Fruit fly (Drosophila melanogaster) whole organism, pupa: ENCODE results near the gene CG2126.

Experiments
- CG10348 ChIP-seq: fragments of 200-800 bp; sonication (Bioruptor generic); IDR thresholded peaks from 2 replicates; pipeline ENCODE4 v1.3.6; 2022; ENCODE audit warnings: missing biosample characterization, missing genetic modification characterization
- CG12605 ChIP-seq: fragments of 200-800 bp; sonication (Bioruptor generic); IDR thresholded peaks from 2 replicates; pipeline ENCODE4 v1.3.6; 2022; ENCODE audit warnings: missing biosample characterization, missing genetic modification characterization
- CG13204 ChIP-seq: fragments of 200-800 bp; sonication (Bioruptor generic); optimal IDR thresholded peaks from 2 replicates; lab custom pipeline; 2018; ENCODE audit warnings: missing biosample characterization, mild to moderate bottlenecking, missing genetic modification characterization, moderate library complexity
- CG15710 ChIP-seq: fragments of 200-800 bp; sonication (Bioruptor generic); optimal IDR thresholded peaks from 2 replicates; lab custom pipeline; 2018; ENCODE audit warnings: missing biosample characterization, mild to moderate bottlenecking, missing genetic modification characterization, moderate library complexity
- CG4496 ChIP-seq: fragments of 200-800 bp; sonication (Bioruptor generic); IDR thresholded peaks from 3 replicates; pipeline ENCODE4 v1.3.6; 2022; ENCODE audit warnings: missing biosample characterization, missing genetic modification characterization
- D1 ChIP-seq: fragments of 200-800 bp; sonication (Bioruptor generic); optimal IDR thresholded peaks from 2 replicates; lab custom pipeline; 2018; ENCODE audit warnings: missing biosample characterization, mild to moderate bottlenecking, missing genetic modification characterization, moderate library complexity
- EcR ChIP-seq: fragments of 200-800 bp; sonication (Bioruptor generic); optimal IDR thresholded peaks from 3 replicates; lab custom pipeline; 2019; ENCODE audit warnings: missing biosample characterization, missing genetic modification characterization, mild to moderate bottlenecking, moderate library complexity, missing genetic modification reagents
- Pif1A ChIP-seq: fragments of 200-800 bp; sonication (Bioruptor generic); optimal IDR thresholded peaks from 3 replicates; lab custom pipeline; 2016; ENCODE audit warnings: missing biosample characterization, missing genetic modification characterization
- Pif1B ChIP-seq: fragments of 200-800 bp; sonication (Bioruptor generic); optimal IDR thresholded peaks from 3 replicates; lab custom pipeline; 2016; ENCODE audit warnings: missing biosample characterization, missing genetic modification characterization
- Snoo ChIP-seq: fragments of 200-800 bp; sonication (Bioruptor generic); optimal IDR thresholded peaks from 3 replicates; lab custom pipeline; 2017; ENCODE audit warnings: missing biosample characterization, mild to moderate bottlenecking, missing genetic modification characterization, inconsistent platforms
- fd96Ca ChIP-seq: fragments of 200-800 bp; sonication (Bioruptor generic); IDR thresholded peaks from 3 replicates; pipeline ENCODE4 v1.3.6; 2022; ENCODE audit warnings: missing biosample characterization, missing genetic modification characterization
- gl ChIP-seq: fragments of 200-800 bp; sonication (Bioruptor generic); optimal IDR thresholded peaks from 2 replicates; lab custom pipeline; 2018; ENCODE audit warnings: missing biosample characterization, mild to moderate bottlenecking, missing genetic modification characterization
- rn ChIP-seq: fragments of 200-800 bp; sonication (Bioruptor generic); IDR thresholded peaks from 2 replicates; pipeline ENCODE4 v1.3.6; 2022; ENCODE audit warnings: missing biosample characterization, missing genetic modification characterization

- TF ChIP-seq Pif1B (GFP tag; lab: Kevin White, UChicago): peak; percentile 76
- TF ChIP-seq CG4496 (GFP tag; lab: Robert Waterston, UW): peak; percentile 51; the same call in 2 of the 3 replicates
- TF ChIP-seq Snoo (tag; lab: Kevin White, UChicago): no peak
- peak; percentile 22 for TF ChIP-seq CG13204 (GFP tag; lab: Kevin White, UChicago)
- no peak for TF ChIP-seq D1 (tag; lab: Kevin White, UChicago)
- TF ChIP-seq rn: no peak
- TF ChIP-seq EcR (GFP tag; lab: Kevin White, UChicago): peak; percentile 2
- TF ChIP-seq fd96Ca (GFP tag; lab: Robert Waterston, UW): peak; percentile 78
- TF ChIP-seq CG10348 (GFP tag; lab: Robert Waterston, UW): no peak
- peak; percentile 70 for TF ChIP-seq CG15710
- TF ChIP-seq CG12605 (GFP tag; lab: Robert Waterston, UW): no peak
- TF ChIP-seq gl (tag; lab: Kevin White, UChicago): no peak
- peak; percentile 71 for TF ChIP-seq Pif1A (GFP tag; lab: Kevin White, UChicago)
Observed at dm6 chr3R:31762672-31763071, 13.8 kb downstream of the CG2126 start.
